Fruit fly (Drosophila melanogaster) S2 (cell line): ENCODE measurements around the gene MKP-4.

ENCODE experiments used
- CG8478 ChIP-seq: fragments of >200 bp; optimal IDR thresholded peaks from 2 replicates; lab custom pipeline; 2018
- CTCF ChIP-seq, 2 experiments: fragments of >200 bp; optimal IDR thresholded peaks; 2 replicates each; lab custom pipeline; 2018

The MKP-4 gene

DNA sequence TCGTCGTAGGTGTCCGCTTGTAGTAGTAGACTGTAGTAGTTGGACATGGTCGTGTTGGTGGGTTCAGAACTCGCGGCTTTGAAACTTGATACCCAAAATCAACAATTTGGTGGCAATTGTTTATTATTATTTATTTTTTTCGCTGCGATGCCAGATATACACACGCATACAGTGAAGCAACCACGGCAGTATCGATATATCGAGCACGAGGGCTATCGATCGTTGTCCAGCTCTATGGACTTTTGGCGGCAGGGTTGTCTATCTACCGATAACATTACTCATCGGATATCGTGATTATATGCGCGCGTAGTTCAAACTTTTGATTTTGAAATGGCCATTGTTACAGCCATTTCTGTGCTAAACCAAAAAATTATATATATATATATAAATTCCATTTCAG is 21.3 kb upstream of the MKP-4 start, which contains the start of gene CG14220:
CG14220 (minus strand) TSS at position 208 of the 400 bp plus-strand sequence.
- TF ChIP-seq CTCF (optimal IDR thresholded peaks at IDR 0.05; lab: Kevin White, UChicago) (no peak), CG8478 (lab: Kevin White, UChicago) (no peak)

DNA sequence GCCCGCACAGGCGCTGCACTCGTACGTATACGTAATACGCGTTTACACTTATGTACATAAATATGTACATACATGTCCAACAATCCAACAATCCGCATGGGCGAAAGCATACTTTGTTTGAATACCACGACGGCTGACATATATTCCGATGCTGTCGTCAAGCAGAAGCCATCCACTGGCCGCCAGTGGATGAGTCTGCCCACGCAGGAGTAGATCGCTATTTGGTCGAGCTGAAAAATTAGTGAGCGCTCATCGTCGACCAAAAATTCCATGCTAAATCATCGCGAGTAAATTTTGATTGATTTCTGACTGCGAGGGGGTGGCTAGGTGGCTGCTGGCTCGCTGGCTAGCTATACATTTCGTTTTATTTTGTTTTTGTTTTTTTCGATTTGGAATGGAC is 20.4 kb upstream of the MKP-4 start:
- TF ChIP-seq CTCF (optimal IDR thresholded peaks at IDR 0.05; lab: Kevin White, UChicago) (no peak), CG8478 (lab: Kevin White, UChicago) (no peak)

DNA sequence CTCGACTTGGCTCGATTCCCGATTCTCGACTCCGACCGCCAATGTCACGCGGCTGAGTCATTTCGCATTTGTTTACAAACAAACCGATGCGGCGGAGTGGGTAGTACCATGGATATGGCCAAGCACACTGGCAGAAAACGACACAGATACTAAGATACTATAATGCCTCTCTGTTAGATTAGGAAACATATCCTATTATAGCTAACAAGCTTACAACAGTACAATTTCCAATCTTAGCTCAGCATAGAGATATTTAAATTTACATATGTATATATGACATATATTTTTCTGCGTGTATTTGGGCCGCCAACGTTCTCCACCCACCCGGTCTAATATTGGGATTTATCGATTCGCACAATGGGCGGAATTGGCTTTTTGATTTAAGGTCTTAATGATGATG is 19.0 kb upstream of the MKP-4 start:
- TF ChIP-seq CG8478 (lab: Kevin White, UChicago): no peak
- no peak for TF ChIP-seq CTCF (optimal IDR thresholded peaks at IDR 0.05; lab: Kevin White, UChicago)

DNA sequence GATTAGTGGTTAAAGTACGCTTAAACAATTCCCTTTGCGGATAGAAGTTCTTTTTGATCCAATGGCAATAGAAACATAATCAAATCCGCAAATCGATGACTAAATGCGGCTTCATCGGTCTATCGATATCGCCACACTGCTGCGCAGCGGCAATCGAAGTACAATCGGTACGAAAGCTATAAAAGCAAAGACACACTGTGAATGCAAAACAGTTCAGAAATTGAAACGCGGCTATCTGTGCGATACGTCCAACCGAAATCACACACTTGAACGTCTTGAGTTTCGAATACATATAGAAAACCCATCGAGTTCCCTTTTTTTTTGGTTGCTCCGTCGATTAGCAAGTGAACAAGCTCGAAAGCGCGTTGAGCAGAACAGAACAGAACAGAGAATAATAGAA is 17.9 kb upstream of the MKP-4 start, which contains the start of gene CG14207:
CG14207 (plus strand) TSS at position 203 of the 400 bp plus-strand sequence.
- TF ChIP-seq CTCF (optimal IDR thresholded peaks at IDR 0.05; lab: Kevin White, UChicago) (no peak), CG8478 (lab: Kevin White, UChicago) (no peak)

DNA sequence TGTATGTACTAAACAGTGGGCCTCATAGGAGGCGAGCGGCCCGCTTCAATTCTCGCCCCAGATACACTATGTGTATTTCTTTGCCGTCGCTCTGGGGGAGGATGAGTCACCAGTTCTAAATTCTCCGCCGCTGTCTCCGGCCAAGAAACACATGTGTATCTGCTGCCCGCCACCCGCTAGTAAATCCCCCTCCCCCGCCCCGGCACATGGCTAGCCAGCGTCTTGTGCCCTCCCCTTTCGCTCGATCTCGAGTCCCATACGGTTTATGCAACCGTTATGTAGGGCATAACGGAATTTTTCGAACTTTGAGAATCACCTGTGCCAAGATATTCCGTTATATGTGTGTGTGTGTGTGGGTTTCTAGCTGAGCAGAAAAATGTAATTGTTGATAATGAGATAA is 17.0 kb upstream of the MKP-4 start:
- TF ChIP-seq CG8478 (lab: Kevin White, UChicago): no peak
- TF ChIP-seq CTCF (optimal IDR thresholded peaks at IDR 0.05; lab: Kevin White, UChicago): no peak

DNA sequence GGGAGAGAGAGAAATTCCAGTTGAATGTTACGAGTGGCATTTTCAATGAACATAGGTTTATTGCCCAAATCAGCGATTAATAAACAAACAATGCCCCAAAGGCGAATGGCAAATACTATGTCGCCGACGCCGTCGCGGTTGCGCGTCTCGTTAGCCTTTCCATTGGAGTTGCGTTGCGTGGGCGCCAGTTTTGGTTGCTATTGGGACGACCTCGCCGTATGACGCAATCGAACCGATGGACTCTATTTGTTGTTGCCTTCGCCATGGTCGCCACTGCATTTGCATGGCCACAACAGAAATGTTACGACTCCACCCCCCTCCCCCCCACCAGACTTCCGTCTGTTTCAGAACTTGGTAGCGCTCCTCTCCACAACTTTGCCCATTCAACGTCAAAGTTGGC is 16.4 kb upstream of the MKP-4 start:
- TF ChIP-seq CTCF (optimal IDR thresholded peaks at IDR 0.05; lab: Kevin White, UChicago): no peak
- no peak for TF ChIP-seq CG8478 (lab: Kevin White, UChicago)

DNA sequence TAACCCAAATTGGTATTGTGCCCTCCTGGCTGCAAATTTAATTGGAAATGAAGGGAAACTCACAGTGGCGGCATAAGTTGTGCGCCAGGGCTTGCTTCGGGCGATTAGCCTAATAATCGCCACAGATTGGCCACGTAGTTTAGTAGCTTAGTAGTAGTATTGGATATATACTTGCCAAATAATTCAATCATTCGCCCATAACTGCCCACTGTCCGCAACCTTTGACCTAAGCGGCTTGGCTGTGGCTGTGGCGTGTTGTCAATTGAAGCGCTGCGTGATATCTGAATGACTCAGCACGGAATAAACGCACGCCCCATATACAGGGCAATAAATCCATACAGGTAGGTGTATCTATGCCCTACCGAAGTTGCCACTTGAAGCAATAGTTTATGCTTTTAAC is 15.9 kb upstream of the MKP-4 start:
- TF ChIP-seq CG8478 (lab: Kevin White, UChicago) (no peak), CTCF (optimal IDR thresholded peaks at IDR 0.05; lab: Kevin White, UChicago) (no peak)

DNA sequence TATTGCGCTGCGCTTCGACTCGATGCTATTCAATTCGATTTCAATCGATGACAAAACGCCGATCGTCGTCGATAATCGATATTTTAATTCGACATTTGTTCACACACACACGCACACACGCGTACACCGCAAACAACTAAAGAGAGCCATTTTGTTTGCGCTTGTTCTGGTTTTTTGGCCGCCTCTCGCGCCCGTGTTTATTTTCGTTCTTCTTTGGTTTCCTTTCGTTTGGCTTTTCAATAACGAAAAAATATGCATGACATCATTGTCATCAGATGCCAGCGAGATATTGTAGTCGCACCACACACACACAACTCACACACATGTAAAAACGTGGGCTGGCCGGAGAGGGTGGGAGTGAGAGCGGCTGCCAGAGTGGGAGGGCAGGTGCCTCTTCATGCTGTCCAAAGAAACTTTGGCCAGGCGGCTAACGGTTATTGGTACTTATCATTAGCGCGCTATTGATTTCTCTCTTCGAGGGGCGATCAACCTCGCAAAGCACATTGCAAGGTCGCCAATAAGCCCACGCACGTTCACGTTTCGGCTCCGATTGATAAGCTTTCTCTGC is 14.8 kb upstream of the MKP-4 start:
- TF ChIP-seq CG8478 (lab: Kevin White, UChicago): no peak
- TF ChIP-seq CTCF (optimal IDR thresholded peaks at IDR 0.05; lab: Kevin White, UChicago): no peak

DNA sequence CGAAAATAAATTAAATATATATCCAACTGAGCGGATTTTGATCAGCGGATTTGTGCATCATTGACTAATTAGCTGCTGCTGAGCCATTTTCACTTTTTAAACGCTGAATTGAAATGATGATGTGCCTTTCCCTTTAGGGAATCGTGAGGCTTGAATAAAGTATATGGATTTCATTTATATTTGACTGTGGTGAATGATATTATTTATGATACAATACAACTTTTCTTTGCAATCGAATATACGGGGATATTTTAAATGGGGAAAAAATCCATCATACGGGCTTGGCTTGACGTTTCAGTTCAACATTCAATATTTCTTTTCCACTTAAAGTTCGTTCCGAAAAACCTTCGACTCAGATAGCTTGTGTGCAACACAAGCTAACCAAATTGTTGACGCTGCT is 11.7 kb upstream of the MKP-4 start, which contains the start of the genes Shawn and Tyler:
Shawn (plus strand) TSS at position 301 of the 400 bp plus-strand sequence.
Tyler (plus strand) TSS at position 301 of the 400 bp plus-strand sequence.
- TF ChIP-seq CTCF (optimal IDR thresholded peaks at IDR 0.05; lab: Kevin White, UChicago): no peak

DNA sequence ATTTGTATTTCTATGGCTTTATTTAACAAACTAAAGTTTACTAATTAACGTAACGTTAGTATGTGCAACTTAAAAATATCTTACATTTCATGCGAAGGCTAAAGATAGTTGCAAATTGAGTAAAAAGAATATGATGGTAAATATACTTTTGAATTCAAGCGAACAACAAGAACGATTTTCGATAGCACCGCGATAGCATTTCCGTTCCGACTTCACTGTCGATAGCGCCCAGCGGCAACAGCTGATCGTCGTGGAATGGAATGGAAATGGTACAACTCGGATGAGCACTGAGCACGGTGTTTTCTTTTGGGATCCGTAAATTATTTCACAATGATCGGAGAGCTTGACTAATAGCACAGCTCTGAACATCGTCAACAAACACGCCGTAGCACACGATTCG is 9.4 kb upstream of the MKP-4 start:
- TF ChIP-seq CTCF (optimal IDR thresholded peaks at IDR 0.05; lab: Kevin White, UChicago): no peak
- no peak for TF ChIP-seq CG8478 (lab: Kevin White, UChicago)

DNA sequence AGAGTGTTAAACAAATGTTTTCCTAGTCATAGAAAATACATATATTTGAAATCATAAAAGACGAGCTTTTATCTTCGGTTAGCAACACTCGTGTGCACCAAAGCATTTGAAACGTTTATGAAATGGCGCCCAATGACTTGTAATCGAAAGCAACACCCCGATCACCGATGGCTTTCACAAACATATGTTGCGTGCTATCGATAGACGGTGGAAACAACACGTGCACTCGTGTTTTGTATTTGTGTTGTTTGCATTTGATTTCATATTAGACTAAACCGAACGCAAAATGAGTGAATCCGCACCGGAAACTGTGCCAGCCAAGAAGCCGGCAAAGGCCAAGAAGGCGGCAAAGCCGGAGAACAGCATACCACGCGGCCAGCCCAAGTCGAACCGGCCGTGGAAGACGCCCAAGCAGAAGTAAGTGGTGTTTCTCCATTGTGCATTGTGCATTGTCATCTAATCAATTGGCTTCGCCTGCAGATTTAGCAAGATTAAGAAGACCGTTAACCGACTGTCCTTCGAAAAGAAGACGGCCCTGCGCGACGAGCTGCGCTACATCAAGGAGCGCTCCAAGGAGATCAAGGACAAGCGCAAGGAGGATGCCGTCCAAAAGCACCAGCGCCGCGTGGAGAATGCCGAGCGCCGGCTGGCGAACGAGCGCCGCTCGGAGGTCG is 6.8 kb upstream of the MKP-4 start, which contains the start of gene CG14210:
CG14210 (plus strand) TSS at position 207 of the 674 bp plus-strand sequence.
- TF ChIP-seq CTCF (optimal IDR thresholded peaks at IDR 0.05; lab: Kevin White, UChicago) (no peak), CG8478 (lab: Kevin White, UChicago) (no peak)

DNA sequence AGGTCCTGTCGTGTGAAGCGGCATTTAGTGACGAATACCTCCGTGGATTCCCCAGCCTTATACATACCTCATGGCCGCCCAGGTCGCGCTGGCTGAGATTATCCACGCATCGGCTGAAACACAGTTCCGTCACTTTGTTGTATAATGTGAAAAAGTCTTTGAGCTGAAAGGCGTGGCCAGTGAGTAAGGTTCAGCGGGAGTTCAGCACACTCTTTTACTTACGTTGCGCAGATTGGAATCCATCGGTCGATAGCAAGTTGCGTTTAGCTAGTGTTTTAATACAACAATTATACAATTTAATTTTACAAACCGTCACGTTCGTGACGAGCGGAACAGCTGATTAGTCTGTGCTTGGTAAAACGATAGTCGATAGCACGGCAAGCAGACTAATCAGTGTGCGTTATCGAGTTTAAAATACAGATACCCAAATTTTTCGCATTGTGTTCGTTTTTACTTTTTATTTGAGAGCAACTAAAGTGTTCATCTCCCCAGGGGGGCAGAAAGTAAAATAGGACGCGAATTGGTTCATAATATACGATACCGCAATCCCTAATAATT is 4.7 kb upstream of the MKP-4 start, which contains the start of the genes Pstk and Tim9b:
Pstk (minus strand) TSS at position 355 of the 558 bp plus-strand sequence.
Tim9b (minus strand) TSS at position 355 of the 558 bp plus-strand sequence.
- TF ChIP-seq CTCF (optimal IDR thresholded peaks at IDR 0.05; lab: Kevin White, UChicago) (no peak), CG8478 (lab: Kevin White, UChicago) (no peak)

DNA sequence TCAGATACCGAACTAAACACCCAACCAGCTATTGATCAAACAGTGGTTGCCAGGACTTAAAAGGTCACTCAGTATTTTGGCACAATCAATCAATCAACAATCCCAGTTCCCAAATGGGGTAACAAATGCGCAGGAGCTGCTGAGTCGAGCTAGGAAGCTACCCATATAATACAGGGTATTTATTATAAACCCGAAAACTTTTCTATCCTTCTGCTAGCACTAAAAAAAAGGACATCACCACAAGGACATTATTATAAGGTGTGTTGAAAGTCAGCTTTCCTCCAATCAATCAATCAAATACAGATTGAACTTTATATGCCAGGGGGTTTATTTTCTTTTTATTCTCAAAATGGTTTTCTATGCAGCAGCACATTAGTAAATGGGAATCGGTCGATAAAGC is 1.8 kb upstream of the MKP-4 start, which contains the start of gene CG14221:
CG14221 (minus strand) TSS at position 101 of the 400 bp plus-strand sequence.
- TF ChIP-seq CTCF (optimal IDR thresholded peaks at IDR 0.05; lab: Kevin White, UChicago) (no peak), CG8478 (lab: Kevin White, UChicago) (no peak)

DNA sequence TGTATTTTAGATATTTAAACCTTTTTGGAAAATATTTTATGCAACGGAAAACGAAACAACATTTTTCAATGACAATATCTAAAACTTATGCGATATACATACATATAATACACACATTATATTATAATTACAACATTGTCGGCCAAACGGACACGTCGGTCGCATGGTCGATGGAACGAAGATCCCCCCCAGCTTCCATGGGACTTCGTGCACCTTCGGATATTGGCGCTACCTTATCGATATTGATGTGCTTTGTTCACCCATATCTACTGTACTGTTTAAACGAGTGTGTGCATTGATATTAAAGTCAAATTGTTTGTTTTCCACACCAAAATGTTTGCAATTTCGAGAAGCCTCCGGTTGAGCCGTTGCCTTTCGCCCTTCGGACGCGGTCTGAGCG is 2.5 kb downstream of the MKP-4 start, which contains the start of gene CG14212:
CG14212 (plus strand) TSS at position 301 of the 400 bp plus-strand sequence.
- no peak for TF ChIP-seq CG8478 (lab: Kevin White, UChicago)
- no peak for TF ChIP-seq CTCF (optimal IDR thresholded peaks at IDR 0.05; lab: Kevin White, UChicago)

DNA sequence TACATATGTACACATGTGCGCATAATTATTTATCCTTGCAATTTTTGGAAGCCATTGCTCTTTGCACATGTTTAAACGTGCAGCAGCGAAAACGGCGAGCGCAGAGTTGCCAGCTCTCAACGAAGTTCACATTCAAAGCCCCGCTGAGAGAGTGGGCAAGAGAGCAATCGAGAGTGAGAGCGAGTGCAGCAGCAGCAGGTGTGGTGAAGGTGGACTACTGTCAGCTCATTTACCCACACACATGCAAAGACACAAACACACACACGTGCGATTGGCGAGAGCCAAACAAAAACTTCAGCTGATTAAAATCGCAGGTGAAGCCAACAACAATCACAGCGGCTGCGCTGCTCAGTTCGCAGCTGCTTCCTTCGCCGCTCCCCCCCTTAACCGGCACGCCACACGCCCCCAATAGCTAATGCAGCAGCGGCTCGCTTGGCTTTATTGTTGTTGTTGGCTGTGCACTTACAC is 8.5 kb downstream of the MKP-4 start:
- TF ChIP-seq CG8478 (lab: Kevin White, UChicago) (no peak), CTCF (optimal IDR thresholded peaks at IDR 0.05; lab: Kevin White, UChicago) (no peak)
